Fruit fly (Drosophila melanogaster) whole organism, embryonic: ENCODE measurements around the gene Polr3E.
A peak's percentile ranks its signal among the peaks of the same experiment; 100 is the strongest.

Experiments
- Abd-B ChIP-seq: fragments of 200-800 bp; sonication (Bioruptor generic); optimal IDR thresholded peaks from 2 replicates; lab custom pipeline; 2018; ENCODE audit warnings: missing biosample characterization, mild to moderate bottlenecking, missing genetic modification characterization, moderate library complexity
- CG10462 ChIP-seq: fragments of 200-800 bp; sonication (Bioruptor generic); optimal IDR thresholded peaks from 2 replicates; lab custom pipeline; 2016; ENCODE audit warnings: missing biosample characterization, missing genetic modification characterization
- CG10979 ChIP-seq: fragments of 200-800 bp; sonication (Bioruptor generic); optimal IDR thresholded peaks from 2 replicates; lab custom pipeline; 2018; ENCODE audit warnings: missing biosample characterization, mild to moderate bottlenecking, missing genetic modification characterization, moderate library complexity
- CG11093 ChIP-seq: fragments of 200-800 bp; sonication (Bioruptor generic); IDR thresholded peaks from 3 replicates; pipeline ENCODE4 v1.3.6; 2022; ENCODE audit warnings: missing biosample characterization, missing genetic modification characterization
- CG12942 ChIP-seq: fragments of 200-800 bp; sonication (Bioruptor generic); optimal IDR thresholded peaks from 3 replicates; lab custom pipeline; 2016; ENCODE audit warnings: missing biosample characterization, missing genetic modification characterization
- CG13424 ChIP-seq: fragments of 200-800 bp; sonication (Bioruptor generic); optimal IDR thresholded peaks from 2 replicates; lab custom pipeline; 2019; ENCODE audit warnings: missing biosample characterization, mild to moderate bottlenecking, missing genetic modification characterization, moderate library complexity
- CG13775 ChIP-seq: fragments of 200-800 bp; sonication (Bioruptor generic); optimal IDR thresholded peaks from 3 replicates; lab custom pipeline; 2017; ENCODE audit warnings: missing biosample characterization, mild to moderate bottlenecking, missing genetic modification characterization
- CG17328 ChIP-seq: fragments of 200-800 bp; sonication (Bioruptor generic); IDR thresholded peaks from 2 replicates; pipeline ENCODE4 v1.3.6; 2022; ENCODE audit warnings: missing biosample characterization, missing genetic modification characterization
- CG17612 ChIP-seq: fragments of 200-800 bp; sonication (Bioruptor generic); IDR thresholded peaks from 2 replicates; pipeline ENCODE4 v1.3.6; 2022; ENCODE audit warnings: missing biosample characterization, missing genetic modification characterization
- CG18619 ChIP-seq: fragments of 200-800 bp; sonication (Bioruptor generic); optimal IDR thresholded peaks from 3 replicates; lab custom pipeline; 2017; ENCODE audit warnings: missing biosample characterization, mild to moderate bottlenecking, missing genetic modification characterization
- CG2116 ChIP-seq: fragments of 200-800 bp; sonication (Bioruptor generic); optimal IDR thresholded peaks from 3 replicates; lab custom pipeline; 2018; ENCODE audit warnings: missing biosample characterization, mild to moderate bottlenecking, missing genetic modification characterization
- CG31365 ChIP-seq: fragments of 200-800 bp; sonication (Bioruptor generic); optimal IDR thresholded peaks from 2 replicates; lab custom pipeline; 2018; ENCODE audit warnings: missing biosample characterization, mild to moderate bottlenecking, missing genetic modification characterization
- CG34224 ChIP-seq: fragments of 200-800 bp; sonication (Bioruptor generic); IDR thresholded peaks from 3 replicates; pipeline ENCODE4 v1.3.6; 2022; ENCODE audit warnings: missing biosample characterization, missing genetic modification characterization; ENCODE audit not compliant: partially characterized antibody
- CG42726 ChIP-seq: fragments of 200-800 bp; sonication (Bioruptor generic); IDR thresholded peaks from 2 replicates; pipeline ENCODE4 v1.3.6; 2022; ENCODE audit warnings: missing biosample characterization, missing genetic modification characterization; ENCODE audit not compliant: partially characterized antibody
- CG6689 ChIP-seq: fragments of 200-800 bp; sonication (Bioruptor generic); IDR thresholded peaks from 2 replicates; pipeline ENCODE4 v1.3.6; 2022; ENCODE audit warnings: missing biosample characterization, missing genetic modification characterization
- CG8290 ChIP-seq, 3 experiments: fragments of 200-800 bp; sonication (Bioruptor generic); optimal IDR thresholded peaks; 2 replicates each; lab custom pipeline; 2016 to 2019; ENCODE audit warnings: missing biosample characterization in 3 of 3, missing genetic modification characterization in 3 of 3, mild to moderate bottlenecking in 2 of 3, moderate library complexity in 1 of 3
- CG8765 ChIP-seq: fragments of 200-800 bp; sonication (Bioruptor generic); IDR thresholded peaks from 2 replicates; pipeline ENCODE4 v1.3.6; 2022; ENCODE audit warnings: missing biosample characterization, missing genetic modification characterization
- CG9817 ChIP-seq: fragments of 200-800 bp; sonication (Bioruptor generic); optimal IDR thresholded peaks from 2 replicates; lab custom pipeline; 2018; ENCODE audit warnings: missing biosample characterization, mild to moderate bottlenecking, missing genetic modification characterization, moderate library complexity
- Chrac-16 ChIP-seq: fragments of 200-800 bp; sonication (Bioruptor generic); optimal IDR thresholded peaks from 3 replicates; lab custom pipeline; 2016; ENCODE audit warnings: missing biosample characterization, missing genetic modification characterization
- CoRest ChIP-seq: fragments of 200-800 bp; sonication (Bioruptor generic); optimal IDR thresholded peaks from 3 replicates; lab custom pipeline; 2018; ENCODE audit warnings: missing biosample characterization, mild to moderate bottlenecking, missing genetic modification characterization, moderate library complexity
- D19A ChIP-seq: fragments of 200-800 bp; optimal IDR thresholded peaks from 3 replicates; lab custom pipeline; 2019; ENCODE audit warnings: missing biosample characterization, mild to moderate bottlenecking, missing genetic modification characterization, moderate library complexity
- D19B ChIP-seq: fragments of 200-800 bp; sonication (Bioruptor generic); optimal IDR thresholded peaks from 2 replicates; lab custom pipeline; 2017; ENCODE audit warnings: missing biosample characterization, mild to moderate bottlenecking, missing genetic modification characterization
- H2.0 ChIP-seq: fragments of 200-800 bp; sonication (Bioruptor generic); IDR thresholded peaks from 2 replicates; pipeline ENCODE4 v1.3.6; 2022; ENCODE audit warnings: missing biosample characterization, missing genetic modification characterization
- HHEX ChIP-seq: fragments of 200-800 bp; sonication (Bioruptor generic); optimal IDR thresholded peaks from 3 replicates; lab custom pipeline; 2017; ENCODE audit warnings: missing biosample characterization, mild to moderate bottlenecking, missing genetic modification characterization, missing genetic modification reagents
- HLH4C ChIP-seq: fragments of 200-800 bp; sonication (Bioruptor generic); IDR thresholded peaks from 3 replicates; pipeline ENCODE4 v1.3.6; 2022; ENCODE audit warnings: missing biosample characterization, missing genetic modification characterization; ENCODE audit not compliant: partially characterized antibody
- HmgZ ChIP-seq: fragments of 200-800 bp; sonication (Bioruptor generic); optimal IDR thresholded peaks from 2 replicates; lab custom pipeline; 2018; ENCODE audit warnings: missing biosample characterization, mild to moderate bottlenecking, missing genetic modification characterization
- Hr3 ChIP-seq: fragments of 200-800 bp; sonication (Bioruptor generic); optimal IDR thresholded peaks from 3 replicates; lab custom pipeline; 2016; ENCODE audit warnings: missing biosample characterization, missing genetic modification characterization
- Med ChIP-seq: fragments of 200-800 bp; sonication (Bioruptor generic); peaks from one replicate; lab custom pipeline; 2016; ENCODE audit warnings: missing biosample characterization, missing genetic modification characterization, mild to moderate bottlenecking, inconsistent platforms, moderate library complexity
- Neu2 ChIP-seq: fragments of 200-800 bp; sonication (Bioruptor generic); optimal IDR thresholded peaks from 3 replicates; lab custom pipeline; 2016; ENCODE audit warnings: missing biosample characterization, missing genetic modification characterization, borderline replicate concordance
- Sox102F ChIP-seq: fragments of 200-800 bp; sonication (Bioruptor generic); optimal IDR thresholded peaks from 2 replicates; lab custom pipeline; 2018; ENCODE audit warnings: missing biosample characterization, mild to moderate bottlenecking, missing genetic modification characterization, moderate library complexity
- ac ChIP-seq: fragments of 200-800 bp; sonication (Bioruptor generic); optimal IDR thresholded peaks from 3 replicates; lab custom pipeline; 2017; ENCODE audit warnings: missing biosample characterization, mild to moderate bottlenecking, missing genetic modification characterization
- dysf ChIP-seq: fragments of 200-800 bp; sonication (Bioruptor generic); IDR thresholded peaks from 3 replicates; pipeline ENCODE4 v1.3.6; 2022; ENCODE audit warnings: missing biosample characterization, missing genetic modification characterization
- ftz-f1 ChIP-seq: fragments of 200-800 bp; sonication (Bioruptor generic); optimal IDR thresholded peaks from 2 replicates; lab custom pipeline; 2016; ENCODE audit warnings: missing biosample characterization, missing genetic modification characterization
- gfzf ChIP-seq: fragments of 200-800 bp; sonication (Bioruptor generic); optimal IDR thresholded peaks from 2 replicates; lab custom pipeline; 2016; ENCODE audit warnings: missing biosample characterization, mild to moderate bottlenecking, missing genetic modification characterization, moderate library complexity
- h ChIP-seq: fragments of >200 bp; optimal IDR thresholded peaks from 2 replicates; lab custom pipeline; 2017
- klu ChIP-seq: fragments of 200-800 bp; sonication (Bioruptor generic); IDR thresholded peaks from 2 replicates; pipeline ENCODE4 v1.3.6; 2022; ENCODE audit warnings: missing biosample characterization, missing genetic modification characterization
- knrl ChIP-seq: fragments of 200-800 bp; sonication (Bioruptor generic); IDR thresholded peaks from 3 replicates; pipeline ENCODE4 v1.3.6; 2022; ENCODE audit warnings: missing biosample characterization, missing genetic modification characterization; ENCODE audit not compliant: partially characterized antibody
- lola ChIP-seq, 3 experiments: fragments of >200 bp in 2 of 3; fragments of 200-800 bp in 1 of 3; sonication (Bioruptor generic) in 1 of 3; optimal IDR thresholded peaks; 2 replicates each; lab custom pipeline; 2017 to 2019; ENCODE audit warnings: missing biosample characterization in 3 of 3, missing genetic modification characterization in 3 of 3, mild to moderate bottlenecking in 1 of 3, moderate library complexity in 1 of 3
- nau ChIP-seq: fragments of 200-800 bp; sonication (Bioruptor generic); optimal IDR thresholded peaks from 3 replicates; lab custom pipeline; 2017; ENCODE audit warnings: missing biosample characterization, mild to moderate bottlenecking, missing genetic modification characterization, missing genetic modification reagents
- nerfin-2 ChIP-seq: fragments of 200-800 bp; sonication (Bioruptor generic); IDR thresholded peaks from 2 replicates; pipeline ENCODE4 v1.3.6; 2022; ENCODE audit warnings: missing biosample characterization, missing genetic modification characterization; ENCODE audit not compliant: partially characterized antibody
- nom ChIP-seq: fragments of 200-800 bp; sonication (Bioruptor generic); optimal IDR thresholded peaks from 2 replicates; lab custom pipeline; 2017; ENCODE audit warnings: missing biosample characterization, missing genetic modification characterization, mild to moderate bottlenecking, moderate library complexity, missing genetic modification reagents
- peb ChIP-seq: fragments of 200-800 bp; sonication (Bioruptor generic); IDR thresholded peaks from 2 replicates; pipeline ENCODE4 v1.3.6; 2022; ENCODE audit warnings: missing biosample characterization, missing genetic modification characterization
- psq ChIP-seq: fragments of 200-800 bp; sonication (Bioruptor generic); optimal IDR thresholded peaks from 2 replicates; lab custom pipeline; 2017; ENCODE audit warnings: missing biosample characterization, missing genetic modification characterization
- stwl ChIP-seq: fragments of 200-800 bp; sonication (Bioruptor generic); optimal IDR thresholded peaks from 3 replicates; lab custom pipeline; 2018; ENCODE audit warnings: missing biosample characterization, mild to moderate bottlenecking, missing genetic modification characterization, moderate library complexity
- tio ChIP-seq: fragments of 200-800 bp; sonication (Bioruptor generic); optimal IDR thresholded peaks from 2 replicates; lab custom pipeline; 2017; ENCODE audit warnings: missing biosample characterization, missing genetic modification characterization, inconsistent platforms
- tna ChIP-seq: fragments of 200-800 bp; sonication (Bioruptor generic); IDR thresholded peaks from 2 replicates; pipeline ENCODE4 v1.3.6; 2022; ENCODE audit warnings: missing biosample characterization, missing genetic modification characterization; ENCODE audit not compliant: partially characterized antibody
- vnd ChIP-seq: fragments of 200-800 bp; sonication (Bioruptor generic); IDR thresholded peaks from 3 replicates; pipeline ENCODE4 v1.3.6; 2022; ENCODE audit warnings: missing biosample characterization, missing genetic modification characterization; ENCODE audit not compliant: partially characterized antibody

The Polr3E gene

dm6 chr3L:21034281-21035221 lies 2.9 kb downstream of the Polr3E start, which contains the start of gene siz (continued):
- TF ChIP-seq H2.0 (GFP tag; lab: Robert Waterston, UW) (no peak), CG17612 (GFP tag; lab: Robert Waterston, UW) (no peak), CG42726 (GFP tag; lab: Robert Waterston, UW) (0 out of 2 replicates have a peak, but pooled peaks have one; percentile 55), CG10979 (peak; percentile 8), Chrac-16 (no peak), vnd (GFP tag; lab: Robert Waterston, UW) (no peak), psq (GFP tag; lab: Kevin White, UChicago) (no peak), CG31365 (tag; lab: Kevin White, UChicago) (no peak), lola (GFP tag; optimal IDR thresholded peaks at IDR 0.05; lab: Kevin White, UChicago) (no peak), CG10462 (GFP tag; lab: Kevin White, UChicago) (no peak), CoRest (tag; lab: Kevin White, UChicago) (peak; percentile 54), CG2116 (GFP tag; lab: Kevin White, UChicago) (peak; percentile 52), stwl (tag; lab: Kevin White, UChicago) (peak; percentile 63), HHEX (GFP tag; lab: Kevin White, UChicago) (no peak), HLH4C (GFP tag; lab: Robert Waterston, UW) (no peak), Hr3 (no peak), CG13424 (tag; lab: Kevin White, UChicago) (no peak), knrl (GFP tag; lab: Robert Waterston, UW) (no peak), ftz-f1 (GFP tag; lab: Kevin White, UChicago) (peak; percentile 33), CG8290 (GFP tag; optimal IDR thresholded peaks at IDR 0.05; lab: Kevin White, UChicago) (peak; percentile 8), CG8290 (tag; optimal IDR thresholded peaks at IDR 0.05; lab: Kevin White, UChicago) (peak in 1 of 2 experiments; percentile 65), tio (GFP tag; lab: Kevin White, UChicago) (no peak), CG11093 (GFP tag; lab: Robert Waterston, UW) (no peak), CG13775 (peak; percentile 38), CG12942 (GFP tag; lab: Kevin White, UChicago) (no peak), CG8765 (no peak), Neu2 (GFP tag; lab: Kevin White, UChicago) (no peak), h (no peak), CG17328 (GFP tag; lab: Robert Waterston, UW) (no peak), Sox102F (GFP tag; lab: Kevin White, UChicago) (no peak), Abd-B (GFP tag; lab: Kevin White, UChicago) (no peak), tna (GFP tag; lab: Robert Waterston, UW) (no peak; the same call in 1 of the 2 replicates), Med (GFP tag; lab: Kevin White, UChicago) (peak; percentile 84), CG9817 (tag; lab: Kevin White, UChicago) (no peak), peb (GFP tag; lab: Robert Waterston, UW) (no peak), HmgZ (tag; lab: Kevin White, UChicago) (peak; percentile 67), CG6689 (GFP tag; lab: Robert Waterston, UW) (no peak), nau (no peak), CG18619 (no peak), gfzf (GFP tag; lab: Kevin White, UChicago) (peak; percentile 91), dysf (GFP tag; lab: Robert Waterston, UW) (no peak; the same call in 2 of the 3 replicates), D19A (tag; lab: Kevin White, UChicago) (peak; percentile 6), nerfin-2 (no peak), nom (peak; percentile 72), CG34224 (peak; percentile 45; the same call in 2 of the 3 replicates), ac (GFP tag; lab: Kevin White, UChicago) (no peak), D19B (no peak), klu (GFP tag; lab: Robert Waterston, UW) (no peak)
